Worm (Caenorhabditis elegans): ENCODE results near the gene C49H3.3.

Gene C49H3.3

DNA sequence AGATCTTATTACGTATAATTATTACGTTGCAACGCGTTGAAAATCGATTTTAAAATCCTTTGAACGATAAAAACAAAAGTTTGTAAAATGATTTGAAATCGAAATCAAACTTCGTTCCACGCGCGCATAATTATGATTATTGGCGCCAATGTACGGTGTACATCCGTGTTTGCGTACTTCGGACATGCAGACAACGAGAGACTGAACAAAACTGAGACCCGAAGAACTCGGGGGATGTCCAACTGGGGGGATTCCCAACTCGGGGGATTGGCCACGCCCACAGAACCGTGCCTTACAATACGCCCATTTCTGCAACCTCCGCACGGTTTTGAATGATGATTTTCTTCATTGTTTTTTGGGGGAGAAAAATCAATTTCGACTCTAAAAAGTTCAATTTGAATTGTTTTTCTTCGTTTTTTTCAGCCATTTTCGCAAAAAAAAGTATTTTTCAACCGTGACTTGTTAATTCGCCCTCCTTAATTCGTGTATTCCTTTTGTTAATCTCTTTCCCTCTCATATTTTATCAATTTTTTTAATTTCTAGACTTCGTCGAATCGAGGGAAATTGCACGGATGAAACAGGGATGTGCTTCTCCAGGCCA lies 22.8 kb downstream of the C49H3.3 start, which contains the start of gene F20D12.12:
Gene F20D12.12 (plus strand): TSS at position 542 of the 601 bp plus-strand sequence.
- peak; percentile 50 for TF ChIP-seq lin-13 (tag; optimal IDR thresholded peaks at IDR 0.05)
- TF ChIP-seq ces-1 (GFP tag; optimal IDR thresholded peaks at IDR 0.05): peak; percentile 66
- TF ChIP-seq mls-2 (tag; optimal IDR thresholded peaks at IDR 0.05): peak; percentile 23
- TF ChIP-seq mep-1 (tag; optimal IDR thresholded peaks at IDR 0.05): peak; percentile 57
- TF ChIP-seq drap-1 (GFP tag; optimal IDR thresholded peaks at IDR 0.05): peak; percentile 4
- peak; percentile 6 for TF ChIP-seq pha-4 (tag; optimal IDR thresholded peaks at IDR 0.05)
- TF ChIP-seq sptf-1 (tag; optimal IDR thresholded peaks at IDR 0.05): peak; percentile 61
- TF ChIP-seq lsy-2 (tag; optimal IDR thresholded peaks at IDR 0.05): peak; percentile 94
- peak; percentile 84 for TF ChIP-seq unc-120 (tag; optimal IDR thresholded peaks at IDR 0.05; ENCODE audit: poor library complexity, severe bottlenecking)

DNA sequence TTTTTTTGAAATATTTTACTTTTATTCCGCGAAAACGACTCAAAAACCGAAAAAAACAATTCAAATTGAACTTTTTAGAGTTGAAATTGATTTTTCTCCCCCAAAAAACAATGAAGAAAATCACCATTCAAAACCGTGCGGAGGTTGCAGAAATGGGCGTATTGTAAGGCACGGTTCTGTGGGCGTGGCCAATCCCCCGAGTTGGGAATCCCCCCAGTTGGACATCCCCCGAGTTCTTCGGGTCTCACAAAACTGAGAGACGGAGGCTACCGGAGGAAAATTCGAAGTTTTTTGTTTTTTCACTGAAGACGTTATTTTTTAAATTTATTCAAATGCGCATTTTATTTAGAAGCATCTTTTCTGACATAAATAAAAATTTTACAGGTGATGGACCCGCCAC lies 24.1 kb downstream of the C49H3.3 start, which contains the start of gene mcm-3AP:
Gene mcm-3AP (plus strand): TSS at position 383 of the 400 bp plus-strand sequence.
- TF ChIP-seq lsy-2 (tag; optimal IDR thresholded peaks at IDR 0.05): peak; percentile 70

DNA sequence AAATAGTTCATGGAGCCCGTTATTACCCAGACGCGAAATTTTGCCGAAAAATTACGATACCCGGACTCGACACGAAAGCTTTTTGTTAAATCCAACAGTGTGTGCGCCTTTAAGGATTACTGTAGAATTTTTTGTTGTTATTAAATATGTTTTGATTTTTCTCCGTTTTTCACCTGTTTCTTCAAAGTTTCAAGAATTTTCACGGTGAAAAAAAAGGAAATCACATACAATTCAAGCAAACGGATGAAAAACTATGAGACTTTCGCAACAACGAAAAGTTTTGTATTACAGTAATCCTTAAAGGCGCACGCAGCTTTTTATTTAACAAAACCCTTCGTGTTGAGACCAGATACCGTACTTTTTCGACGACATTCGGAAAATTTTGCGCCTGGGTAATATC lies 29.9 kb downstream of the C49H3.3 start:
- TF ChIP-seq nhr-237 (tag; optimal IDR thresholded peaks at IDR 0.05) (no peak), lin-32 (GFP tag; optimal IDR thresholded peaks at IDR 0.05) (no peak), ces-1 (GFP tag; optimal IDR thresholded peaks at IDR 0.05) (no peak), cnd-1 (tag; optimal IDR thresholded peaks at IDR 0.05) (no peak), sptf-1 (tag; optimal IDR thresholded peaks at IDR 0.05) (no peak), nhr-76 (tag; optimal IDR thresholded peaks at IDR 0.05) (no peak), ham-2 (GFP tag; optimal IDR thresholded peaks at IDR 0.05) (no peak), tbx-8 (GFP tag; optimal IDR thresholded peaks at IDR 0.05) (no peak), sem-2 (GFP tag; optimal IDR thresholded peaks at IDR 0.05) (no peak), unc-120 (tag; optimal IDR thresholded peaks at IDR 0.05; ENCODE audit: poor library complexity, severe bottlenecking) (no peak), pha-4 (tag; optimal IDR thresholded peaks at IDR 0.05) (no peak), elt-1 (tag; optimal IDR thresholded peaks at IDR 0.05; ENCODE audit: borderline replicate concordance, insufficient read depth) (no peak), ceh-43 (GFP tag; optimal IDR thresholded peaks at IDR 0.05) (no peak), ceh-83 (GFP tag; optimal IDR thresholded peaks at IDR 0.05) (no peak), M03D4.4 (tag; optimal IDR thresholded peaks at IDR 0.05) (no peak), snpc-4 (tag; optimal IDR thresholded peaks at IDR 0.05) (no peak), mab-5 (tag; optimal IDR thresholded peaks at IDR 0.05) (no peak), hlh-1 (tag; optimal IDR thresholded peaks at IDR 0.05) (no peak)

DNA sequence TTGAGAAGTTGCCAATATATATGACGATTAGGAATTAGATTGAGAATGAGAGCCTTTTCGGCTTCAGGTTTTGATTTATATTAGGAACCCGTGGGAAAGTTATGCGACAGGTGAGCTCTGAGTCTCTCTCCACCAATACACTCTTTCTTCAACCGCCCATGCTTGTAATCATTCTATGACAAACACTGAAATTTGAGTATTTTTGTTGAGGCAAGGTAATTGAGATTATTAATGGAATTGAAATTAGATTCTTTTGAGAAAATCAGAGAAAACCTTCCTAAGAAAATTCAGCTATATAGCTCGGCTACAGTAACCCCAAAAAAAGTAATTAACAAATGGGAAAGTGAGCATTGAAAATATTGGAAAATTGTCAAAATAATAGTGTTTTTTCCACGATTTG lies 31.7 kb downstream of the C49H3.3 start, which contains the start of gene ceh-19:
Gene ceh-19 (minus strand): TSS at position 101 of the 400 bp plus-strand sequence.
- TF ChIP-seq nhr-237 (tag; optimal IDR thresholded peaks at IDR 0.05): no peak
- TF ChIP-seq cnd-1 (tag; optimal IDR thresholded peaks at IDR 0.05): no peak
- TF ChIP-seq nhr-28 (tag; optimal IDR thresholded peaks at IDR 0.05): no peak
- TF ChIP-seq M03D4.4 (tag; optimal IDR thresholded peaks at IDR 0.05): no peak
- no peak for TF ChIP-seq ceh-43 (GFP tag; optimal IDR thresholded peaks at IDR 0.05)

DNA sequence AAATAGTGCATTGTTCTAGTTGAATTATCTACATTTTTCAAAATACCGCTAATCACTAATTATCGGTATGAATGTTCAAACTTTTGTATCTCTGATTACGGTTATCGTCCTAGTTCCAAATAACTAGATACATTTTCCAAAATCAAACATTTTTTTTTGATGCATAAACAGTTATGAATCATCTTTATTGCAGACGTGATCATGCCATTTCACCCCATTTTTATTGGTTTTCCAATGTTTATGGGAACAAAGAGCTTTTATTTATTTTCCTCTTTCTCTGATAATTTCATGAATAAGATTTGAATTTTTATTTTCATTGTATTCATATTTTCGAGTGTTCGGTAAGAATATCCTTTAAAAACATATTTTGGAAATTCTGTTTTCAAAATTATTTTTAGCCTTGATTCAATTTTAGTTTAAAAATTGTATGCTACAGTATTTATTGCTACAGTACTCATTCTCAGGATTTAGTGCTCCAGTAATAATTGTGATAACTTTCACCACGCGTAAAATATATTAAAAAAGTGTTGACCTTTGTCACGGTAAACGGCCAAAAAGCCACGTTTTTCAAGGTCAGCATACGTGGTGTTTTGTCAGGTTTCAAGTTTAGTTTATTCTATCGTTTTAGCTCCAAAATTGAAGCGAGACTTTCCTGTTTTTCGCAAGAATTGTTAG lies 32.6 kb downstream of the C49H3.3 start, which contains the start of gene csr-1:
Gene csr-1 (plus strand): TSS at position 625 of the 675 bp plus-strand sequence.
- TF ChIP-seq ces-1 (GFP tag; optimal IDR thresholded peaks at IDR 0.05) (no peak), drap-1 (GFP tag; optimal IDR thresholded peaks at IDR 0.05) (no peak), unc-39 (tag; optimal IDR thresholded peaks at IDR 0.05) (no peak), M03D4.4 (tag; optimal IDR thresholded peaks at IDR 0.05) (no peak), nhr-76 (tag; optimal IDR thresholded peaks at IDR 0.05) (no peak), ham-2 (GFP tag; optimal IDR thresholded peaks at IDR 0.05) (no peak), nhr-237 (tag; optimal IDR thresholded peaks at IDR 0.05) (no peak), elt-3 (tag; optimal IDR thresholded peaks at IDR 0.05) (no peak), nhr-12 (tag; optimal IDR thresholded peaks at IDR 0.05) (no peak), mep-1 (tag; optimal IDR thresholded peaks at IDR 0.05) (no peak), pha-4 (tag; optimal IDR thresholded peaks at IDR 0.05) (no peak), unc-120 (tag; optimal IDR thresholded peaks at IDR 0.05; ENCODE audit: poor library complexity, severe bottlenecking) (no peak), sem-2 (GFP tag; optimal IDR thresholded peaks at IDR 0.05) (no peak)

Data from whole organism, mixed stage, embryonic.